Fruit fly (Drosophila melanogaster): ENCODE results near the gene Atg17.
A peak's percentile ranks its signal among the peaks of the same experiment; 100 is the strongest.

Atg17 gene

dm6 chr3R:5704982-5705381 is 35.5 kb downstream of the Atg17 start:
- TF ChIP-seq CG10959 (GFP tag; IDR thresholded peaks at IDR 0.05) (no peak), CG31388 (GFP tag; optimal IDR thresholded peaks at IDR 0.05) (no peak), CG8359 (GFP tag; optimal IDR thresholded peaks at IDR 0.05; ENCODE audit: borderline replicate concordance) (peak; percentile 99)

dm6 chr3R:5705469-5706067 is 36.1 kb downstream of the Atg17 start:
- no peak for TF ChIP-seq H2.0 (GFP tag; IDR thresholded peaks at IDR 0.05)
- peak; percentile 70 for TF ChIP-seq dysf (GFP tag; IDR thresholded peaks at IDR 0.05)
- no peak for TF ChIP-seq Opbp (GFP tag; IDR thresholded peaks at IDR 0.05; ENCODE audit: partially characterized antibody)
- TF ChIP-seq luna (GFP tag; optimal IDR thresholded peaks at IDR 0.05), result no peak
- no peak for TF ChIP-seq prd (optimal IDR thresholded peaks at IDR 0.05)
- TF ChIP-seq prd (GFP tag; IDR thresholded peaks at IDR 0.05), result peak; percentile 69
- no peak for TF ChIP-seq HLH4C (GFP tag; IDR thresholded peaks at IDR 0.05; ENCODE audit: partially characterized antibody)
- no peak for TF ChIP-seq CG11456 (GFP tag; IDR thresholded peaks at IDR 0.05)
- TF ChIP-seq sob (GFP tag; IDR thresholded peaks at IDR 0.05), result peak; percentile 56; the same call in 1 of the 2 replicates
- no peak for TF ChIP-seq bowl (GFP tag; IDR thresholded peaks at IDR 0.05)
- no peak for TF ChIP-seq CG11093 (GFP tag; IDR thresholded peaks at IDR 0.05)
- TF ChIP-seq pum (GFP tag; optimal IDR thresholded peaks at IDR 0.05), result peak; percentile 2
- TF ChIP-seq CG17359 (tag; optimal IDR thresholded peaks at IDR 0.05), result no peak
- no peak for TF ChIP-seq CG30431 (GFP tag; optimal IDR thresholded peaks at IDR 0.05)
- peak; percentile 63; the same call in 1 of the 2 replicates for TF ChIP-seq CG6689 (GFP tag; IDR thresholded peaks at IDR 0.05)
- peak; percentile 18 for TF ChIP-seq CG30020 (tag; optimal IDR thresholded peaks at IDR 0.05)
- TF ChIP-seq bbx (GFP tag; IDR thresholded peaks at IDR 0.05; ENCODE audit: partially characterized antibody), result no peak
- no peak for TF ChIP-seq fu2 (GFP tag; optimal IDR thresholded peaks at IDR 0.05)
- no peak for TF ChIP-seq CG10462 (GFP tag; optimal IDR thresholded peaks at IDR 0.05)
- TF ChIP-seq Rfx (GFP tag; IDR thresholded peaks at IDR 0.05), result peak; percentile 50; the same call in 1 of the 2 replicates
- peak; percentile 56 for TF ChIP-seq Xbp1 (GFP tag; optimal IDR thresholded peaks at IDR 0.05)
- TF ChIP-seq corto (GFP tag; optimal IDR thresholded peaks at IDR 0.05), result no peak
- TF ChIP-seq fd102C (GFP tag; optimal IDR thresholded peaks at IDR 0.05), result no peak
- TF ChIP-seq aop (GFP tag; IDR thresholded peaks at IDR 0.05), result no peak
- no peak for TF ChIP-seq abd-A (tag; optimal IDR thresholded peaks at IDR 0.05)
- TF ChIP-seq emc (GFP tag; optimal IDR thresholded peaks at IDR 0.05), result no peak
- TF ChIP-seq CG3281 (GFP tag; optimal IDR thresholded peaks at IDR 0.05), result peak; percentile 78
- TF ChIP-seq z (GFP tag; IDR thresholded peaks at IDR 0.05), result no peak
- no peak for TF ChIP-seq B-H1 (GFP tag; IDR thresholded peaks at IDR 0.05)
- TF ChIP-seq Adf1 (GFP tag; IDR thresholded peaks at IDR 0.05), result no peak
- TF ChIP-seq cato (GFP tag; optimal IDR thresholded peaks at IDR 0.05; ENCODE audit: borderline replicate concordance), result peak; percentile 36
- TF ChIP-seq CG4404 (GFP tag; IDR thresholded peaks at IDR 0.05), result 0 out of 2 replicates have a peak, but pooled peaks have one; percentile 17
- peak; percentile 59 for TF ChIP-seq CG9437 (GFP tag; optimal IDR thresholded peaks at IDR 0.05)
- TF ChIP-seq CG2202 (tag; optimal IDR thresholded peaks at IDR 0.05), result peak; percentile 12
- no peak for TF ChIP-seq disco-r (GFP tag; optimal IDR thresholded peaks at IDR 0.05)
- peak; percentile 58 for TF ChIP-seq CG4328 (GFP tag; optimal IDR thresholded peaks at IDR 0.05)
- peak; percentile 90 for TF ChIP-seq Med (GFP tag)
- peak; percentile 92 for TF ChIP-seq CG7987 (GFP tag; optimal IDR thresholded peaks at IDR 0.05)
- TF ChIP-seq CG11247 (GFP tag; IDR thresholded peaks at IDR 0.05), result no peak; the same call in 1 of the 2 replicates
- no peak for TF ChIP-seq CG4282 (GFP tag; optimal IDR thresholded peaks at IDR 0.05)
- no peak for TF ChIP-seq crol (GFP tag; IDR thresholded peaks at IDR 0.05)
- TF ChIP-seq chn (GFP tag; optimal IDR thresholded peaks at IDR 0.05), result no peak
- TF ChIP-seq Rx (GFP tag; IDR thresholded peaks at IDR 0.05), result 0 out of 2 replicates have a peak, but pooled peaks have one; percentile 12
- TF ChIP-seq CG15601 (tag; optimal IDR thresholded peaks at IDR 0.05), result no peak
- TF ChIP-seq sim (GFP tag; IDR thresholded peaks at IDR 0.05), result no peak
- TF ChIP-seq ken (GFP tag; IDR thresholded peaks at IDR 0.05), result no peak
- peak; percentile 55 for TF ChIP-seq fd64A (GFP tag; optimal IDR thresholded peaks at IDR 0.05)
